Worm (Caenorhabditis elegans) whole organism, L1 larva: ENCODE data around the gene C16D9.9.

ENCODE experiments used
- ama-1 ChIP-seq: fragments of 150-350 bp; optimal IDR thresholded peaks from 2 replicates; lab custom pipeline; 2014
- lin-39 ChIP-seq: fragments of 150-350 bp; optimal IDR thresholded peaks from 2 replicates; lab custom pipeline; 2014; ENCODE audit warnings: missing biosample characterization, missing genetic modification reagents, missing genetic modification characterization
- nhr-237 ChIP-seq: fragments of 150-350 bp; optimal IDR thresholded peaks from 2 replicates; lab custom pipeline; 2014; ENCODE audit warnings: missing biosample characterization, missing genetic modification characterization
- nhr-71 ChIP-seq: sonication (generic microtip); optimal IDR thresholded peaks from 2 replicates; lab custom pipeline; 2016; ENCODE audit warnings: mild to moderate bottlenecking, missing genetic modification characterization, moderate library complexity, missing compliant biosample characterization
- snpc-4 ChIP-seq: fragments of 150-350 bp; optimal IDR thresholded peaks from 2 replicates; lab custom pipeline; 2014; ENCODE audit warnings: missing biosample characterization, missing genetic modification characterization
- unc-130 ChIP-seq: fragments of 150-350 bp; optimal IDR thresholded peaks from 2 replicates; lab custom pipeline; 2017; ENCODE audit warnings: missing biosample characterization, missing genetic modification characterization, inconsistent platforms
- ztf-4 ChIP-seq: fragments of 150-350 bp; optimal IDR thresholded peaks from 2 replicates; lab custom pipeline; 2014; ENCODE audit warnings: missing biosample characterization, missing genetic modification characterization

DNA sequence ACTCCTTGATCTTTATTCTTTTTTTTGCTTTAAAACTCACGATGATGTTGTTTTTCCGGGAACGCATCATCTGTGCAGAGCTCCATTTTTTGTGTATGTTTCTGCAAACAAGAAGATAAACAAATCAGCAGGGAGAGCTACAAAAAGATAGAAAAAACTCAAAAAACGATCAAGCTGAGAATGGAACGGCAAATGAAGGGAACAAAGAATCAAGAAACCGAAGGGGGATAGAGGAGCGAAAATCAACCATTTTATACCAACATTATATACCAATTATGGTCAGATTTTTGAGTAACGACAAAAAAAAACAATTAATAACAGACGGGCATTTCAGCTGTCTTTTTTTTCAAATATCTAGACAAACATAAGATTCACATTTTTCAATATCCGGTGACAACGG, 20.8 kb downstream of the C16D9.9 start, which contains the start of gene slc-17.5:
- TF ChIP-seq unc-130 (tag; lab: Kevin White, UChicago) (no peak), snpc-4 (tag; lab: Kevin White, UChicago) (no peak), ama-1 (lab: Kevin White, UChicago) (no peak), ztf-4 (no peak), nhr-71 (tag; lab: Kevin White, UChicago) (no peak), nhr-237 (tag; lab: Kevin White, UChicago) (no peak), lin-39 (no peak)
